Fruit fly (Drosophila melanogaster): ENCODE results near the gene CG4053.

CG4053 gene

dm6 chr3R:17142304-17142703, 10.3 kb upstream of the CG4053 start, which contains the start of gene TwdlW:
TwdlW (minus strand) TSS chr3R:17142404.
- TF ChIP-seq sr (GFP tag; IDR thresholded peaks at IDR 0.05), result 0 out of 3 replicates have a peak, but pooled peaks have one; percentile 29
- TF ChIP-seq CG31365 (tag; optimal IDR thresholded peaks at IDR 0.05), result no peak
- no peak for TF ChIP-seq CG17829 (tag; optimal IDR thresholded peaks at IDR 0.05)
- no peak for TF ChIP-seq CG15514 (GFP tag; optimal IDR thresholded peaks at IDR 0.05)
- 0 out of 2 replicates have a peak, but pooled peaks have one; percentile 8 for TF ChIP-seq bowl (GFP tag; IDR thresholded peaks at IDR 0.05)
- no peak for TF ChIP-seq HmgD (GFP tag; optimal IDR thresholded peaks at IDR 0.05)

- no peak for TF ChIP-seq Jarid2 (GFP tag; optimal IDR thresholded peaks at IDR 0.05)
Observed at dm6 chr3R:17138699-17139098, 6.7 kb upstream of the CG4053 start, which contains the start of gene CG5265. CG5265 (plus strand) TSS chr3R:17138999.

dm6 chr3R:17137593-17137992, 5.6 kb upstream of the CG4053 start, which contains the start of gene CG5255:
CG5255 (plus strand) TSS chr3R:17137893.
- no peak for TF ChIP-seq Hr51 (GFP tag; optimal IDR thresholded peaks at IDR 0.05)

- TF ChIP-seq exex (tag; optimal IDR thresholded peaks at IDR 0.05), result peak; percentile 72
- peak; percentile 38 for TF ChIP-seq grn (GFP tag; optimal IDR thresholded peaks at IDR 0.05)
- no peak for TF ChIP-seq MESR4 (GFP tag; optimal IDR thresholded peaks at IDR 0.05)
- peak; percentile 23 for TF ChIP-seq Hey (tag; optimal IDR thresholded peaks at IDR 0.05)
- peak; percentile 27 for TF ChIP-seq sug (tag; optimal IDR thresholded peaks at IDR 0.05)
Observed at dm6 chr3R:17135747-17136146, 3.7 kb upstream of the CG4053 start, which contains the start of gene CG5246. CG5246 (plus strand) TSS chr3R:17136111.

dm6 chr3R:17133897-17134296, 1.9 kb upstream of the CG4053 start, which contains the start of gene CG31267:
CG31267 (plus strand) TSS chr3R:17134197.
- no peak for TF ChIP-seq NC2β (GFP tag; optimal IDR thresholded peaks at IDR 0.05)
- TF ChIP-seq CG6175 (GFP tag; IDR thresholded peaks at IDR 0.05), result no peak
- no peak for TF ChIP-seq ci (GFP tag; IDR thresholded peaks at IDR 0.05)
- no peak for TF ChIP-seq CG12155 (GFP tag; optimal IDR thresholded peaks at IDR 0.05)
- no peak for TF ChIP-seq CG13624 (GFP tag; optimal IDR thresholded peaks at IDR 0.05)

dm6 chr3R:17130326-17130725, 1.7 kb downstream of the CG4053 start, which contains the start of gene CG17475:
CG17475 (minus strand) TSS chr3R:17130426.
- TF ChIP-seq CG13894 (tag; optimal IDR thresholded peaks at IDR 0.05) (no peak), CG4360 (GFP tag; IDR thresholded peaks at IDR 0.05) (no peak), hbn (GFP tag; IDR thresholded peaks at IDR 0.05; ENCODE audit: partially characterized antibody) (no peak), CG16779 (GFP tag; IDR thresholded peaks at IDR 0.05) (no peak), da (GFP tag; optimal IDR thresholded peaks at IDR 0.05) (no peak), CG10979 (tag; optimal IDR thresholded peaks at IDR 0.05) (no peak), CG7271 (tag; optimal IDR thresholded peaks at IDR 0.05) (no peak), stwl (tag; optimal IDR thresholded peaks at IDR 0.05) (no peak), Abd-B (GFP tag; optimal IDR thresholded peaks at IDR 0.05) (no peak), CG5953 (GFP tag; IDR thresholded peaks at IDR 0.05) (no peak), cas (GFP tag; IDR thresholded peaks at IDR 0.05) (no peak), CoRest (tag; optimal IDR thresholded peaks at IDR 0.05) (no peak), tgo (GFP tag; IDR thresholded peaks at IDR 0.05) (no peak), ash1 (GFP tag; optimal IDR thresholded peaks at IDR 0.05) (no peak), hkb (optimal IDR thresholded peaks at IDR 0.05) (no peak), hkb (GFP tag; IDR thresholded peaks at IDR 0.05) (no peak), CG1024 (GFP tag; IDR thresholded peaks at IDR 0.05) (no peak), CkIIα-i1 (GFP tag; IDR thresholded peaks at IDR 0.05) (no peak), CG17359 (tag; optimal IDR thresholded peaks at IDR 0.05) (no peak), CG30431 (GFP tag; optimal IDR thresholded peaks at IDR 0.05) (no peak), sens (GFP tag) (no peak)

Measured in whole organism, embryonic.